Worm (Caenorhabditis elegans) whole organism, L4 larva: Measurements from ENCODE around the gene C15F1.2.
A peak's percentile ranks its signal among the peaks of the same experiment; 100 is the strongest.
"Not testable (repeated sequence)": the region's sequence is repeated elsewhere in the genome, so short reads cannot be mapped to it uniquely, and the experiment has no call there.

Source experiments
- Y5F2A.4 ChIP-seq: fragments of 200-800 bp; sonication (Bioruptor generic); optimal IDR thresholded peaks from 2 replicates; lab custom pipeline; 2018; ENCODE audit warnings: mild to moderate bottlenecking, missing genetic modification characterization, missing compliant biosample characterization
- arid-1 ChIP-seq: fragments of 200-800 bp; sonication (Bioruptor generic); conservative IDR thresholded peaks from 2 replicates; pipeline ENCODE4 v1.3.6; 2022; ENCODE audit warnings: missing genetic modification reagents, missing genetic modification characterization, missing compliant biosample characterization
- ceh-82 ChIP-seq: sonication (generic microtip); optimal IDR thresholded peaks from 2 replicates; lab custom pipeline; 2017; ENCODE audit warnings: missing biosample characterization, missing genetic modification characterization
- lin-1 ChIP-seq: fragments of 200-800 bp; sonication (Bioruptor generic); IDR thresholded peaks from 2 replicates; pipeline ENCODE4 v1.3.6; 2022; ENCODE audit warnings: missing genetic modification reagents, missing genetic modification characterization, missing compliant biosample characterization
- lin-13 ChIP-seq: fragments of 150-350 bp; optimal IDR thresholded peaks from 2 replicates; lab custom pipeline; 2014; ENCODE audit warnings: missing biosample characterization, missing genetic modification reagents, missing genetic modification characterization
- lir-3 ChIP-seq: sonication (generic microtip); optimal IDR thresholded peaks from 2 replicates; lab custom pipeline; 2016; ENCODE audit warnings: mild to moderate bottlenecking, missing genetic modification characterization, missing compliant biosample characterization
- madf-5 ChIP-seq, 2 experiments: fragments of 200-800 bp; sonication (Bioruptor generic); IDR thresholded peaks; 2 replicates each; pipeline ENCODE4 v1.3.6; 2022; ENCODE audit warnings: missing compliant biosample characterization in 2 of 2, missing genetic modification characterization in 2 of 2
- mdl-1 ChIP-seq, 2 experiments: fragments of 150-350 bp in 1 of 2; sonication (generic microtip) in 1 of 2; optimal IDR thresholded peaks; 2 replicates each; lab custom pipeline; 2014 to 2017; ENCODE audit warnings: missing biosample characterization in 2 of 2, missing genetic modification characterization in 2 of 2
- saeg-2 ChIP-seq: fragments of 200-800 bp; sonication (Bioruptor generic); IDR thresholded peaks from 2 replicates; pipeline ENCODE4 v1.3.6; 2022; ENCODE audit warnings: missing genetic modification reagents, missing genetic modification characterization, missing compliant biosample characterization

DNA sequence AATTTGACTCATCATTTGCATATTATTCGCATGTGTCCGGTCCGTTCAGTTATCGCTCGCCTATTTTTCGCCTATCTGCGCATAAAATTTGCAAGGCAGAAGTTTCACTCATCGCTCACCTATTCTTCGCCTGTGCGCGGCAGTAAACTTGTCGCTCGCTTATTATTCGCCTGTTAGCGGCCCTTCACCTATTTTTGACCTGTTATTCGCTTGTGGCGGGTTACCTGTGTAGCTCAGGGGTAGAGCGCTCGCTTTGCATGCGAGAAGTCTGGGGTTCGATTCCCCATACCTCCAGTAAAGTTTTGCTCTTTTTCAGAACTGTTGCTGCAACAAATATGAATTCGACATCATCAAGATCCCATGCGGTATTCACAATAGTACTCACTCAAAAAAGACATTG is 21.7 kb downstream of the C15F1.2 start:
- TF ChIP-seq saeg-2 (GFP tag; lab: Robert Waterston, UW) (peak; percentile 78; the same call in 1 of the 2 replicates), madf-5 (GFP tag; IDR thresholded peaks at IDR 0.05; lab: Robert Waterston, UW) (peak; percentile 92 to 96; a peak in 3 of 4 replicates), arid-1 (peak; percentile 90), lin-1 (GFP tag; lab: Robert Waterston, UW) (peak; percentile 89)
- TF ChIP-seq lin-13 (GFP tag; lab: Kevin White, UChicago); mdl-1 (tag; optimal IDR thresholded peaks at IDR 0.05; lab: Kevin White, UChicago); Y5F2A.4 (GFP tag; lab: Kevin White, UChicago); lir-3 (tag; lab: Kevin White, UChicago); ceh-82: not testable (repeated sequence)
